Worm (Caenorhabditis elegans) whole organism, dauer: ENCODE results near the gene epac-1.

Experiments
- unc-62 ChIP-seq: sonication (generic microtip); optimal IDR thresholded peaks from 2 replicates; lab custom pipeline; 2017; ENCODE audit warnings: missing biosample characterization, missing genetic modification reagents, missing genetic modification characterization

Gene epac-1

DNA sequence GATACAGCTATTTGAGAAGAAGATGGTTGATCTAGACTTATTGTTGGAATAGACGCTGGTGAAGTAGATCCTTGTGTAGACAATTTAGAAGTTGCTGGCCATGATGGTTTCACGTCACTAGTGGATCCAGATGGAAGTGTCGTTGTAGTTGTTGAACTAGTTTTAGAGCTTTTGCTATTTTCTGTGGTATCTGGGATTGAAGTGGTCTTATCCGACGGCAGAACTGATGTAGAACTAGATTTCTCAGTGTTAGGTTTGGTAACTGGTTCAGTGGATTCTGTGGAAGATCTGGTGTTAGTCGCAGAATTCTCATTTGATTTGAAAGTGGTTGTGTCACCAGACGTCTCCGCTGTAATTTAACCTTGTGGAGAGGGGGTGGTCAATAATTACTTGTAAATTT lies 42.6 kb downstream of the epac-1 start:
- TF ChIP-seq unc-62 (GFP tag; lab: Kevin White, UChicago), result no peak

DNA sequence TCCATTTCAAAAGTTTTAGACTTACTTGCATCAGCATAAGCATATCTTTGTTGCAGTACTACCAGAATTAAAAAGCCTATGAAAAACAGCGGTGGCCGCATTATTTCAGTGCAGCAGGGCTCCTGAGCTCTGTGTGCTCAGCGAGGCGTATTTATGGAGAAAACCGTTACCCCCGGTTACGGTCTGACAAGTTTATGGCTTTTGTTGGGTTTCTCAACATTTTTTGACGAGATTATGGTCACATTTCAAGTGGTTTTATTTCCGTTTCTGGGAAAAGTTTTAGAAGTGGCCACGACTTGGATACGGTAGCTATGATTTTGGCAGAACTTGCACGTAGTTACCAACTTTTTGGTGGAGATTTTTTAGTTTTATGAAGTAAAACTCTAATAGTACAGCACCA lies 45.0 kb downstream of the epac-1 start, which contains the start of gene paml-1:
Gene paml-1 (minus strand): TSS at position 101 of the 400 bp plus-strand sequence.
- TF ChIP-seq unc-62 (GFP tag; lab: Kevin White, UChicago), result no peak

DNA sequence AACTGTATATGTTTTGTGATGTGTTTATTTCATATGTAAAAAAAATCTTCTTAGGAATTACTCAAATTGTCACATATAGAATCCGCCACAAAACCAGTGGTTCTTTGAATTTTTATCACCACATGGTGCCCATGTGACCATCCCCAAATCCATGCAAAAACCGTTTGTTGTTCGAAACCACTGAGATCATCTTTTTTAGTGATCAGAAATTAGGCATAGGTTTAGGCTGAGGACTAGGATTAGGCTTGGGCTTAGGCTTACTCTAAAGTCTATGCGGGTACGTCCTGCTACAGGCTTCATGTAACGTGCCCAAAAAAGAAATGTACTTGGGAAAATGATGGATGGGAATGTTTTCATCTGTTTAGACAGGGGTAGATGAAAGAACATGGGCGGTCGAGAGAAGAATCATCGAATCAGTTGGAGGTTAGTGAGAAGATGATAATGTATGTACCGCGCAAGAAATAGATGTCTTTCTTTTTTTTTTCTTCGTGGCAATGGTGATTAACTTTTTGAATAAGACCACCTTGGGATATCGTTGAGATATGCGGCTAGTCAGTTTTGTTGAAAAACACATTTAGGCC lies 47.4 kb downstream of the epac-1 start:
- TF ChIP-seq unc-62 (GFP tag; lab: Kevin White, UChicago), result no peak

DNA sequence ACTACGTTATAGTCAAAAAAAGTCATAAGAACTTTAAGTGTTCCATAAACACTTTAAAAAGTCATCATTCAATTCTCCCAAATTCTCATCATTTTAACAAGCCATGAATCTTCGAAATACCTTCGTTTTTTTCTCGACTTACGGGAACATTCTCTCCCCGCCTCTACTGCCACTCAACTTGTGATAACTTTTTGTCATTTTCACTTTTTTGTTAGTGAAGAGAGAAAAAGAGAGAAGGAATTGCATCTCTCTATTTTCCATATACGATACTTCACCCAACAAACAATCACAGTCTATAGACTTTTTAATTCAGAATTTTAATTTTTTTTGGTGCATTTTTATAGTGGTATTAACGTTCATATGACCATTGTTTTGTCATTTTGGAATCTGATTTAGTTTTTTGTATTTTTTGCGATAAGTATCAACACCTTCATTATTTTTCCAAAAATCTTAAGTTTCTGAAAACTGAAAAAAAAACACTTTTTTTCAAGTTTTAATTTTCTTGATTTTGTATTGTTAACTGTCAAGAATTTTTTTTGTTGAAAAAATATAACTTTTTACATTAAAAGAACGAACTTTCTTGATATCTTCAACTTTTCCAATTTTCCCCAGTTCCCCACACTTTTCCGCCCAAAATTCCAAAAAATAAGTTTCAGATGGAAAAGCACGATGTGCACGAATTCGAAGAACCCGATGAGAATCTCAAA lies 49.6 kb downstream of the epac-1 start, which contains the start of gene Y70G10A.3:
Gene Y70G10A.3 (plus strand): TSS at position 657 of the 707 bp plus-strand sequence.
- no peak for TF ChIP-seq unc-62 (GFP tag; lab: Kevin White, UChicago)

DNA sequence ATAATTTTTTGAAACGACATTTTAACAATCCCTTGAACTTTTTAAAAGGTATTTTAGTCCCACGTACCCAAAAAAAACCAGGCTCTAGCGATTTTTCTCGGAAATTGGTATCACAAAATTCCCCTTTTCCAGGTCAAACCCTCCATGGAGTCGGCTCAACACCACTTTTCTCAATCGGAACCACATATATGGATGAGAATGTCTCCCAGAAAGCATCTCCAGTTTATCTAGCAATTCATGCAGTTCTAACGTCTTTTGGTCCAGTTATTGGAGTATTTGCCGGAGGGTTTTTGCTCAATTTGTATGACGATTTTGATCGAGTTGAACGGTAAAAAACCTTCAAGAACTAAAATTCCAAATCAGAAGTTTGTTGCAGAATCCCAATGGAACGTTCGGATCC lies 51.1 kb downstream of the epac-1 start:
- no peak for TF ChIP-seq unc-62 (GFP tag; lab: Kevin White, UChicago)

DNA sequence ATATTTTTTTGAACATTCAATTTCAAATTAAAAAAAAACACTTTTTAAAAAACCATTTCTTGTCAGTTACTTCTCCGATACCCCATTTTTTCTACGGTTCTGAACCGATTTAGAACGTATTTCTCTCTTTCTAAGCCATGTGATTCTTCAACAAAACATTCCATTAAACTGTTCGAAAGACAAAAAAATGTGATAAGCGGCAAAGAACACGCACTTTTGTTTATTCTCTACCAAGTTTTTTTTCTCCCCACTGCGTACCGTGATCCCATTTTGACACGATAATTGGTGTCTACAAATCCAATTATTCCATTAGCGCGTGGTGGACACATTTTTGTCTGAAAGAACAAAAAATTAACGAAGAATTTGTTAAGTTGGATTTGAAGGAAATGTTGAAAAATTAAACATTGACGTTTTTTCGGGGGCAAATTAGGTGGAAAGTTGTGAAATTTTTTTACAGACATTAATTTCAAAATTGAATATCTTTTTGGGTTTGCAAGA lies 52.4 kb downstream of the epac-1 start:
- TF ChIP-seq unc-62 (GFP tag; lab: Kevin White, UChicago), result no peak

DNA sequence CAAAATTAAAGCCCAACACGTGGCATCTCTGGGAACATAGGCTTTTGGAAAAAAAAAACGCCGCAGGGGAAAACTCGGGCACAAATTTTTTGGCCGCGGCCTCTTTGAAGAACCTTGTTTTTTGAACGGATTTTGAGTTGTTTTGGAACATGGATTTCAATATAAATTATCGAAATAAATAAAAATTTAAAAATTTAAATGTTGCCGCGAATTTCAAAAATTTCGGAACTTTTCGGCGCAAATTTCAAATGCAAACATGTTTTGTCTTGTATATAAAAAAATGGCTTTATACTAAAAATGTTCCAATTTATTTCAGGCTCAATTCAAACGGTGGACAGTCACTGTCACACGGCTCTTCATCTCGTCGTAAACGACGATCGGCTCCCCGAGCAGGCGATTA lies 55.0 kb downstream of the epac-1 start:
- TF ChIP-seq unc-62 (GFP tag; lab: Kevin White, UChicago), result no peak
